Fruit fly (Drosophila melanogaster): ENCODE measurements around the gene vrs.
A peak's percentile ranks its signal among the peaks of the same experiment; 100 is the strongest.

vrs gene

dm6 chr3R:12406235-12407196 lies 40.9 kb upstream of the vrs start, which contains the start of gene CG5167 (continued):
- TF ChIP-seq D (optimal IDR thresholded peaks at IDR 0.05) (no peak), D (GFP tag; optimal IDR thresholded peaks at IDR 0.05) (no peak), CG31388 (GFP tag; optimal IDR thresholded peaks at IDR 0.05) (no peak), CG9437 (GFP tag; optimal IDR thresholded peaks at IDR 0.05) (peak; percentile 85), CG6254 (GFP tag; optimal IDR thresholded peaks at IDR 0.05) (no peak), sqz (GFP tag; optimal IDR thresholded peaks at IDR 0.05) (peak; percentile 2), Poxn (GFP tag; IDR thresholded peaks at IDR 0.05) (no peak), Ets97D (GFP tag; optimal IDR thresholded peaks at IDR 0.05) (no peak), Mad (GFP tag; optimal IDR thresholded peaks at IDR 0.05) (no peak), trh (GFP tag; optimal IDR thresholded peaks at IDR 0.05) (no peak), Nf-YA (GFP tag; IDR thresholded peaks at IDR 0.05) (no peak), CG31365 (tag; optimal IDR thresholded peaks at IDR 0.05) (no peak), CG14050 (GFP tag; IDR thresholded peaks at IDR 0.05) (no peak), sna (GFP tag; IDR thresholded peaks at IDR 0.05; ENCODE audit: partially characterized antibody) (no peak), CG6272 (GFP tag; IDR thresholded peaks at IDR 0.05) (no peak), Fer1 (GFP tag; optimal IDR thresholded peaks at IDR 0.05) (peak; percentile 58), CG8765 (GFP tag; IDR thresholded peaks at IDR 0.05) (0 out of 2 replicates have a peak, but pooled peaks have one; percentile 5), mam (GFP tag; optimal IDR thresholded peaks at IDR 0.05) (no peak), Oaz (GFP tag; IDR thresholded peaks at IDR 0.05) (no peak), crol (GFP tag; IDR thresholded peaks at IDR 0.05) (no peak), CG13624 (GFP tag; optimal IDR thresholded peaks at IDR 0.05) (no peak), nerfin-1 (tag; optimal IDR thresholded peaks at IDR 0.05) (peak; percentile 7), Six4 (GFP tag; optimal IDR thresholded peaks at IDR 0.05) (no peak), CG17328 (GFP tag; IDR thresholded peaks at IDR 0.05) (peak; percentile 54), knrl (GFP tag; IDR thresholded peaks at IDR 0.05; ENCODE audit: partially characterized antibody) (no peak), CG3281 (GFP tag; optimal IDR thresholded peaks at IDR 0.05) (peak; percentile 24), ind (GFP tag; optimal IDR thresholded peaks at IDR 0.05) (peak; percentile 27), da (GFP tag; optimal IDR thresholded peaks at IDR 0.05) (no peak), CG15601 (tag; optimal IDR thresholded peaks at IDR 0.05) (peak; percentile 37), Atf-2 (GFP tag; optimal IDR thresholded peaks at IDR 0.05) (no peak), CG15696 (tag; optimal IDR thresholded peaks at IDR 0.05) (peak; percentile 39), Sry-δ (GFP tag; optimal IDR thresholded peaks at IDR 0.05) (peak; percentile 45), CG4282 (GFP tag; optimal IDR thresholded peaks at IDR 0.05) (peak; percentile 18), gcm (GFP tag; optimal IDR thresholded peaks at IDR 0.05) (peak; percentile 19), Opbp (GFP tag; IDR thresholded peaks at IDR 0.05; ENCODE audit: partially characterized antibody) (no peak), Hand (GFP tag; optimal IDR thresholded peaks at IDR 0.05) (no peak), CG2678 (tag; optimal IDR thresholded peaks at IDR 0.05) (peak; percentile 61), CG14667 (GFP tag; IDR thresholded peaks at IDR 0.05) (no peak), sob (GFP tag; IDR thresholded peaks at IDR 0.05) (no peak), shn (GFP tag; optimal IDR thresholded peaks at IDR 0.05) (no peak), CrebB (tag; optimal IDR thresholded peaks at IDR 0.05) (peak; percentile 31), fru (optimal IDR thresholded peaks at IDR 0.05) (no peak), CG13775 (GFP tag; optimal IDR thresholded peaks at IDR 0.05) (no peak), CG30020 (tag; optimal IDR thresholded peaks at IDR 0.05) (peak; percentile 5), fd96Cb (tag; optimal IDR thresholded peaks at IDR 0.05) (peak; percentile 9), zfh1 (GFP tag; IDR thresholded peaks at IDR 0.05) (no peak), CG2889 (GFP tag; IDR thresholded peaks at IDR 0.05) (no peak), CG7271 (tag; optimal IDR thresholded peaks at IDR 0.05) (no peak), CG12942 (GFP tag; optimal IDR thresholded peaks at IDR 0.05) (peak; percentile 18), CG43689 (GFP tag; IDR thresholded peaks at IDR 0.05) (no peak)
